Fruit fly (Drosophila melanogaster): ENCODE data around the gene Dtd.

Gene Dtd

dm6 chr3R:11435537-11436234, 5.8 kb downstream of the Dtd start, which contains the start of the genes Exd2 and CG5281 (continued):
- TF ChIP-seq CG11398 (GFP tag; optimal IDR thresholded peaks at IDR 0.05), result no peak
- TF ChIP-seq lov (optimal IDR thresholded peaks at IDR 0.05), result no peak
- no peak for TF ChIP-seq lov (GFP tag; IDR thresholded peaks at IDR 0.05)
- no peak for TF ChIP-seq ATbp (GFP tag; optimal IDR thresholded peaks at IDR 0.05)
- TF ChIP-seq sc (optimal IDR thresholded peaks at IDR 0.05), result no peak
- no peak for TF ChIP-seq sc (GFP tag; optimal IDR thresholded peaks at IDR 0.05)
- peak; percentile 68 for TF ChIP-seq CG1603 (tag; optimal IDR thresholded peaks at IDR 0.05)
- no peak for TF ChIP-seq bowl (GFP tag; IDR thresholded peaks at IDR 0.05)
- no peak for TF ChIP-seq gsb (GFP tag; IDR thresholded peaks at IDR 0.05)
- peak; percentile 46 for TF ChIP-seq gcm (GFP tag; optimal IDR thresholded peaks at IDR 0.05)
- peak; percentile 20 for TF ChIP-seq CG12942 (GFP tag; optimal IDR thresholded peaks at IDR 0.05)
- peak; percentile 20 for TF ChIP-seq CG7987 (GFP tag; optimal IDR thresholded peaks at IDR 0.05)
- peak in 1 of 3 experiments; percentile 46 for TF ChIP-seq lola (GFP tag; optimal IDR thresholded peaks at IDR 0.05)
- TF ChIP-seq CG30020 (tag; optimal IDR thresholded peaks at IDR 0.05), result peak; percentile 55
- TF ChIP-seq Doc3 (GFP tag; IDR thresholded peaks at IDR 0.05; ENCODE audit: partially characterized antibody), result no peak
- TF ChIP-seq CG10565 (GFP tag; optimal IDR thresholded peaks at IDR 0.05), result no peak
- peak; percentile 21 for TF ChIP-seq CG15696 (tag; optimal IDR thresholded peaks at IDR 0.05)
- no peak for TF ChIP-seq grn (GFP tag; optimal IDR thresholded peaks at IDR 0.05)
- TF ChIP-seq Drgx (GFP tag; IDR thresholded peaks at IDR 0.05), result no peak
- TF ChIP-seq CG13894 (tag; optimal IDR thresholded peaks at IDR 0.05), result peak; percentile 17
- TF ChIP-seq Hr39 (optimal IDR thresholded peaks at IDR 0.05), result no peak
- TF ChIP-seq fru (optimal IDR thresholded peaks at IDR 0.05), result no peak
- peak; percentile 65 for TF ChIP-seq PHDP (tag; optimal IDR thresholded peaks at IDR 0.05)
- TF ChIP-seq br (optimal IDR thresholded peaks at IDR 0.05), result no peak
- TF ChIP-seq CG14965 (GFP tag; optimal IDR thresholded peaks at IDR 0.05; ENCODE audit: borderline replicate concordance), result no peak
- TF ChIP-seq CG16779 (GFP tag; IDR thresholded peaks at IDR 0.05), result no peak
- TF ChIP-seq CG9817 (tag; optimal IDR thresholded peaks at IDR 0.05), result peak; percentile 50
- no peak for TF ChIP-seq CG31365 (tag; optimal IDR thresholded peaks at IDR 0.05)
- TF ChIP-seq ttk (GFP tag; IDR thresholded peaks at IDR 0.05), result no peak
- peak; percentile 16 for TF ChIP-seq cwo (GFP tag; optimal IDR thresholded peaks at IDR 0.05)
- no peak for TF ChIP-seq pb (GFP tag; optimal IDR thresholded peaks at IDR 0.05)
- peak; percentile 43 for TF ChIP-seq CG10979 (tag; optimal IDR thresholded peaks at IDR 0.05)
- no peak for TF ChIP-seq sima (GFP tag; optimal IDR thresholded peaks at IDR 0.05)
- TF ChIP-seq Hey (tag; optimal IDR thresholded peaks at IDR 0.05), result peak; percentile 21
- TF ChIP-seq CG8478 (optimal IDR thresholded peaks at IDR 0.05), result no peak
- peak; percentile 54; the same call in 1 of the 2 replicates for TF ChIP-seq CG13287 (GFP tag; IDR thresholded peaks at IDR 0.05; ENCODE audit: partially characterized antibody)
- no peak for TF ChIP-seq chinmo (GFP tag; IDR thresholded peaks at IDR 0.05; ENCODE audit: partially characterized antibody)
- peak; percentile 70 for TF ChIP-seq CG2120 (GFP tag; optimal IDR thresholded peaks at IDR 0.05)
- TF ChIP-seq Ssrp (tag; optimal IDR thresholded peaks at IDR 0.05), result peak; percentile 32
- no peak for TF ChIP-seq psq (GFP tag; optimal IDR thresholded peaks at IDR 0.05)
- TF ChIP-seq CG7271 (tag; optimal IDR thresholded peaks at IDR 0.05), result peak; percentile 7
- TF ChIP-seq CG15479 (GFP tag; optimal IDR thresholded peaks at IDR 0.05), result no peak
- peak; percentile 38; the same call in 2 of the 3 replicates for TF ChIP-seq row (GFP tag; IDR thresholded peaks at IDR 0.05)
- TF ChIP-seq B-H1 (GFP tag; IDR thresholded peaks at IDR 0.05), result no peak
- TF ChIP-seq CG43689 (GFP tag; IDR thresholded peaks at IDR 0.05), result no peak
- TF ChIP-seq CG10366 (GFP tag; IDR thresholded peaks at IDR 0.05), result peak; percentile 31; the same call in 1 of the 2 replicates
- TF ChIP-seq chn (GFP tag; optimal IDR thresholded peaks at IDR 0.05), result peak; percentile 59
- no peak for TF ChIP-seq unc-4 (GFP tag; IDR thresholded peaks at IDR 0.05; ENCODE audit: partially characterized antibody)
- TF ChIP-seq odd (GFP tag; optimal IDR thresholded peaks at IDR 0.05), result no peak
- no peak for TF ChIP-seq D19B (GFP tag; optimal IDR thresholded peaks at IDR 0.05)
- peak; percentile 37 for TF ChIP-seq ERR (GFP tag; optimal IDR thresholded peaks at IDR 0.05)

All from whole organism, embryonic.